Fruit fly (Drosophila melanogaster): ENCODE data around the gene Cp36.

The Cp36 gene

DNA sequence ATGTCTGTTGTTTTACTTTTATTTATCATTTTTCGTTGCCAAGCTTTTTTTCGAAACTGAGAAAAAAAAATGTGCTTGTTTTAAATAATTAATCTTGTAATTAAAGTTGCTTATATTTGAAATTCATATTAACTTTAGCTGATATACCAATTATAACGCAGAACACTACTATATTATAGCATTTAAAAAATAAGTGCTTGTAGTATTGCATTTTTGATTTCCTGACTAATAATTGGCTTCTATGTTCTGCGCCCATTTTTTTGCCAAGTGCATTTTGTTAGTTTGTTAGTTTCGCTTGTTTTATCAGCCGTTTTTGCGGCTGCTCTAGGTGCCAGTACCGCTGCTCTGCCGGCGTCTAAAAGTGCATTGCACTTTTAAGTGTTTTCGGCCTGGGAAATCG is 42.4 kb downstream of the Cp36 start:
- TF ChIP-seq Sin3A (optimal IDR thresholded peaks at IDR 0.05) (no peak), insv (optimal IDR thresholded peaks at IDR 0.05) (no peak), psq (optimal IDR thresholded peaks at IDR 0.05) (no peak)

DNA sequence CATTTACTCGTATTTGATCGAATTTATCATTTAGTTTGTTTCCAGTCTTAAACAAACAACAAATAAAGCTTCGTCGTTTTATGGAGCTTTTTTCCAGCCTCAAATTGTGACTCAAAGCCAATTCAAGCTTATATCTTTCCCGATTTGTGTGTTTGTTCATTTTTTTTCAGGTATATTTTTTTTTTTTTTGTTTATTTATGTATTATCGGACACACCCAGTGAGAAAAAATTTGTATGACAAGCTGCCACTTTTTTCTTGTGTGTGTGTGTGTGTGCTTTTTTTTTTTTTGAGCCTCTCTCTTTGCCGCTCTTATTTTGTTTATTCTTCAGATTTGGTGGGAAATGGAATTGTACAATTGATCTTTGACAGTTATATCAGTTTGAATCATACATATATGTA is 43.4 kb downstream of the Cp36 start:
- TF ChIP-seq h (optimal IDR thresholded peaks at IDR 0.05): no peak
- no peak for TF ChIP-seq Myc (optimal IDR thresholded peaks at IDR 0.05)
- TF ChIP-seq insv (optimal IDR thresholded peaks at IDR 0.05): no peak
- TF ChIP-seq ttk (optimal IDR thresholded peaks at IDR 0.05): no peak
- no peak for TF ChIP-seq psq (optimal IDR thresholded peaks at IDR 0.05)
- no peak for TF ChIP-seq Sin3A (optimal IDR thresholded peaks at IDR 0.05)

DNA sequence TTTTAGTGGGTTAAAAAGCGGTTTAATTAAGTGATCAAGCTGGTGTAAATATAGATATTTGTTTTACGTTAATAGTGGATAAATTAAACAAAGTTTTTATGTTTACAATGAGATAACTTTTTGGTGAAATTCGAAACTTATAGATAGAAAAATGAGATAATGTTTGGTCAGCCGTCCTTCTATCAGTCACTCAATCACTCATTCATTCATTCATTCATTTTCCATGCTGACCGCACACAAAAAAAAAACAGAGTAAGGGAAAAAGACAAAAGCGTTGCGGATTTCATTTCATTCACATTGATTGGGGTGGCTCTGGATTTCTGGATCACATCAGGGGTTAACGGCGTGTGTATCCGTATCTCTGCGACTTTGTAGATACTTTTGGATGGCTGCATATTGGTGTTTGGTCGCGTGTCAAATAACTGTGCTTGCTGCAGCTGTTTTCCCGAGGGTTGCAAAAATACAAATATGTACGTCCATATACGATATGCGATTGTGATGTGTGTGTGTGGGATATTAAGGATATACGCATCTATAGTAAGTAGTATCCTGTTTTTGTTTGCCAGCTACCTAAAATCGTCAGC is 44.5 kb downstream of the Cp36 start:
- TF ChIP-seq h (optimal IDR thresholded peaks at IDR 0.05) (no peak), psq (optimal IDR thresholded peaks at IDR 0.05) (no peak), Sin3A (optimal IDR thresholded peaks at IDR 0.05) (no peak), ttk (optimal IDR thresholded peaks at IDR 0.05) (no peak), Myc (optimal IDR thresholded peaks at IDR 0.05) (no peak), insv (optimal IDR thresholded peaks at IDR 0.05) (no peak)

DNA sequence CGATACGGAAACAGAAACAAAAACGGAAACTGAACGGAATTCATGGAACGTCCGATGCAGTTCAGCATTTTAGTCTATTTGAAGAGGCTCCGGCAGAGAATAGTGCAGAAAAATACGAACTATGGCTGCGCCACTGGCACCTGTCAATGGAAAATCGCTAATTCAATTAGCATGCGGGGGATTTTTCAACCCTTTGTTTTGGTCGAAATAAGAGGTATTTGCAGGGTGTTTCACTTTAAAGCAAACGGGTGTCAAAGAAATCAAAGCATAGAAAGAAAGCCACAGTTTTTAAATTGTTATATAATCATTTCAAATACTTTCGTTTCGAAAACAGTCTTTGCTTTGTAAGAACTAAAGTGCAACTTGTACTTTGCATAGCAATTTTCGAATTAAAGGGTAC is 50.5 kb downstream of the Cp36 start, which contains the start of gene PIP82:
PIP82 (minus strand) TSS at position 101 of the 400 bp plus-strand sequence.
- TF ChIP-seq psq (optimal IDR thresholded peaks at IDR 0.05) (no peak), Sin3A (optimal IDR thresholded peaks at IDR 0.05) (no peak), h (optimal IDR thresholded peaks at IDR 0.05) (no peak), ttk (optimal IDR thresholded peaks at IDR 0.05) (no peak), insv (optimal IDR thresholded peaks at IDR 0.05) (no peak), Myc (optimal IDR thresholded peaks at IDR 0.05) (no peak)

All from Kc167 (cell line).